Fruit fly (Drosophila melanogaster): ENCODE measurements around the gene Gr28a.

- no peak for TF ChIP-seq CG8478 (optimal IDR thresholded peaks at IDR 0.05)
- TF ChIP-seq CTCF (optimal IDR thresholded peaks at IDR 0.05): no peak
Measured at dm6 chr2L:7474404-7474803, 20.4 kb upstream of the Gr28a start, which contains the start of gene CG6441.

Measured in S2 (cell line).